Fruit fly (Drosophila melanogaster): ENCODE measurements around the gene hdly.

DNA sequence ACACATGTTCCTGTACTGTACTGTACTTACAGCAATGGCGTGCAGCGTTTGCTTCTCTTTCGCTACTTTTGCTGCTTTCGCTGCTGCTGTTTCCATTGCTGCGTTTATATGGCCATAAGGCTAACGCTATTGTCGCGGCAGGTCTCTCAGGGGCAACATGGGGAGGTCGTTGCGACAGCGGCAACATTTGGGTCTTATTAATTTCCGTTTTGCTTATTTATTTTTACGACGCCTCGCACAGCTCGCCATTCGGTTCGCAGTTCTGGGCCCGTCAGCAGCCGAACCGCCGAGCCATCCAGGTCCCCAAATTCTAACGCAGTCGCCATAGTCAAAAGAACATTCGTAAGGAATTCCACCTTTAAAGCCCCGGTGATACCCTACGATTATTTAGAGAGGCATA lies 62.6 kb downstream of the hdly start:
- TF ChIP-seq psq (optimal IDR thresholded peaks at IDR 0.05): no peak
- TF ChIP-seq Myc (optimal IDR thresholded peaks at IDR 0.05): no peak
- TF ChIP-seq h (optimal IDR thresholded peaks at IDR 0.05): no peak
